Worm (Caenorhabditis elegans) whole organism, L1 larva: ENCODE results near the gene F56H9.9.

ENCODE experiments used
- C16A3.4 ChIP-seq: fragments of 150-350 bp; optimal IDR thresholded peaks from 2 replicates; lab custom pipeline; 2014; ENCODE audit warnings: missing biosample characterization, missing genetic modification characterization
- C34B4.2 ChIP-seq: sonication (generic microtip); optimal IDR thresholded peaks from 2 replicates; lab custom pipeline; 2017; ENCODE audit warnings: mild to moderate bottlenecking, missing genetic modification characterization, missing compliant biosample characterization
- Y116A8C.19 ChIP-seq: sonication (generic microtip); optimal IDR thresholded peaks from 2 replicates; lab custom pipeline; 2016; ENCODE audit warnings: missing compliant biosample characterization, missing genetic modification characterization, borderline replicate concordance
- aha-1 ChIP-seq: fragments of 150-350 bp; optimal IDR thresholded peaks from 2 replicates; lab custom pipeline; 2014; ENCODE audit warnings: missing biosample characterization, missing genetic modification characterization
- alr-1 ChIP-seq: fragments of 200-800 bp; sonication (Bioruptor generic); optimal IDR thresholded peaks from 2 replicates; lab custom pipeline; 2018; ENCODE audit warnings: borderline replicate concordance, mild to moderate bottlenecking, missing genetic modification characterization, missing compliant biosample characterization
- ama-1 ChIP-seq: fragments of 150-350 bp; optimal IDR thresholded peaks from 2 replicates; lab custom pipeline; 2014
- ceh-8 ChIP-seq: fragments of 200-800 bp; sonication (Bioruptor generic); optimal IDR thresholded peaks from 2 replicates; lab custom pipeline; 2018; ENCODE audit warnings: mild to moderate bottlenecking, missing genetic modification characterization, moderate library complexity, missing compliant biosample characterization
- ceh-82 ChIP-seq, 3 experiments: fragments of 150-350 bp in 1 of 3; sonication (generic microtip) in 2 of 3; optimal IDR thresholded peaks; 2 replicates each; lab custom pipeline; 2014 to 2017; ENCODE audit warnings: missing biosample characterization in 3 of 3, missing genetic modification characterization in 3 of 3
- ceh-90 ChIP-seq: sonication (generic microtip); optimal IDR thresholded peaks from 2 replicates; lab custom pipeline; 2016; ENCODE audit warnings: missing genetic modification characterization, missing compliant biosample characterization
- dpl-1 ChIP-seq, 3 experiments: fragments of 150-350 bp in 2 of 3; sonication (generic microtip) in 1 of 3; optimal IDR thresholded peaks; 2 replicates each; lab custom pipeline; 2014 to 2017; ENCODE audit warnings: missing biosample characterization in 3 of 3, missing genetic modification characterization in 3 of 3, missing genetic modification reagents in 3 of 3
- dsc-1 ChIP-seq: sonication (generic microtip); optimal IDR thresholded peaks from 2 replicates; lab custom pipeline; 2016; ENCODE audit warnings: mild to moderate bottlenecking, missing genetic modification characterization, missing compliant biosample characterization
- efl-1 ChIP-seq, 4 experiments: fragments of 150-350 bp; optimal IDR thresholded peaks in 3 of 4; peaks in 1 of 4; 1 replicate in 1 of 4; 2 replicates in 3 of 4; lab custom pipeline; 2014; ENCODE audit warnings: missing biosample characterization in 2 of 4, missing genetic modification characterization in 2 of 4, missing genetic modification reagents in 2 of 4
- efl-3 ChIP-seq: fragments of 200-800 bp; sonication (Bioruptor generic); optimal IDR thresholded peaks from 2 replicates; lab custom pipeline; 2018; ENCODE audit warnings: mild to moderate bottlenecking, missing genetic modification characterization, missing compliant biosample characterization
- egl-13 ChIP-seq: sonication (generic microtip); optimal IDR thresholded peaks from 2 replicates; lab custom pipeline; 2016; ENCODE audit warnings: missing genotype, missing genetic modification reagents, missing genetic modification characterization, missing compliant biosample characterization
- egl-27 ChIP-seq, 2 experiments: fragments of 150-350 bp in 1 of 2; sonication (generic microtip); optimal IDR thresholded peaks; 3 replicates each; lab custom pipeline; 2017 to 2018; ENCODE audit warnings: missing biosample characterization in 2 of 2, missing genetic modification characterization in 2 of 2, missing genetic modification reagents in 2 of 2
- elt-2 ChIP-seq: sonication (generic microtip); optimal IDR thresholded peaks from 2 replicates; lab custom pipeline; 2016; ENCODE audit warnings: missing genetic modification characterization, mild to moderate bottlenecking, inconsistent platforms, missing compliant biosample characterization, missing genetic modification reagents
- elt-3 ChIP-seq, 6 experiments: fragments of 150-350 bp in 1 of 6; sonication (generic microtip); optimal IDR thresholded peaks; 2 replicates each; lab custom pipeline; 2017 to 2018; ENCODE audit warnings: missing biosample characterization in 6 of 6, missing genetic modification characterization in 6 of 6, inconsistent platforms in 1 of 6
- ets-5 ChIP-seq: fragments of 200-800 bp; sonication (Bioruptor generic); IDR thresholded peaks from 2 replicates; pipeline ENCODE4 v1.3.6; 2022; ENCODE audit warnings: missing genetic modification characterization, missing compliant biosample characterization
- fkh-10 ChIP-seq: sonication (generic microtip); optimal IDR thresholded peaks from 2 replicates; lab custom pipeline; 2017; ENCODE audit warnings: missing biosample characterization, missing genetic modification reagents, missing genetic modification characterization
- hpl-2 ChIP-seq: fragments of 150-350 bp; optimal IDR thresholded peaks from 2 replicates; lab custom pipeline; 2014; ENCODE audit warnings: missing biosample characterization, missing genetic modification reagents, missing genetic modification characterization
- isw-1 ChIP-seq: fragments of 200-800 bp; sonication (Bioruptor generic); IDR thresholded peaks from 2 replicates; pipeline ENCODE4 v1.3.6; 2022; ENCODE audit warnings: missing genetic modification characterization, missing compliant biosample characterization
- lin-13 ChIP-seq: fragments of 150-350 bp; optimal IDR thresholded peaks from 2 replicates; lab custom pipeline; 2014; ENCODE audit warnings: missing biosample characterization, missing genetic modification reagents, missing genetic modification characterization
- lin-14 ChIP-seq: fragments of 200-800 bp; sonication (Bioruptor generic); optimal IDR thresholded peaks from 2 replicates; lab custom pipeline; 2018; ENCODE audit warnings: mild to moderate bottlenecking, missing genetic modification characterization, moderate library complexity, missing compliant biosample characterization
- lsy-2 ChIP-seq, 2 experiments: fragments of 150-350 bp; optimal IDR thresholded peaks; 2 replicates each; lab custom pipeline; 2014; ENCODE audit warnings: missing biosample characterization in 2 of 2, missing genetic modification characterization in 2 of 2
- mdl-1 ChIP-seq, 2 experiments: fragments of 150-350 bp; optimal IDR thresholded peaks; 2 replicates each; lab custom pipeline; 2014 to 2017; ENCODE audit warnings: missing biosample characterization in 2 of 2, missing genetic modification characterization in 2 of 2, inconsistent platforms in 1 of 2
- mef-2 ChIP-seq: fragments of 150-350 bp; optimal IDR thresholded peaks from 2 replicates; lab custom pipeline; 2014; ENCODE audit warnings: missing biosample characterization, missing genetic modification characterization
- nhr-11 ChIP-seq: fragments of 150-350 bp; optimal IDR thresholded peaks from 2 replicates; lab custom pipeline; 2014; ENCODE audit warnings: missing biosample characterization, missing genetic modification characterization
- nhr-12 ChIP-seq: sonication (generic microtip); optimal IDR thresholded peaks from 2 replicates; lab custom pipeline; 2017; ENCODE audit warnings: missing biosample characterization, missing genetic modification characterization
- nhr-237 ChIP-seq: fragments of 150-350 bp; optimal IDR thresholded peaks from 2 replicates; lab custom pipeline; 2014; ENCODE audit warnings: missing biosample characterization, missing genetic modification characterization
- nhr-28 ChIP-seq: fragments of 150-350 bp; optimal IDR thresholded peaks from 2 replicates; lab custom pipeline; 2014; ENCODE audit warnings: missing biosample characterization, missing genetic modification characterization
- nhr-47 ChIP-seq: sonication (generic microtip); optimal IDR thresholded peaks from 2 replicates; lab custom pipeline; 2016; ENCODE audit warnings: mild to moderate bottlenecking, missing genetic modification characterization, moderate library complexity, missing compliant biosample characterization
- nhr-71 ChIP-seq: sonication (generic microtip); optimal IDR thresholded peaks from 2 replicates; lab custom pipeline; 2016; ENCODE audit warnings: mild to moderate bottlenecking, missing genetic modification characterization, moderate library complexity, missing compliant biosample characterization
- nhr-76 ChIP-seq: sonication (generic microtip); optimal IDR thresholded peaks from 2 replicates; lab custom pipeline; 2017; ENCODE audit warnings: missing biosample characterization, missing genetic modification characterization
- nhr-77 ChIP-seq: fragments of 150-350 bp; optimal IDR thresholded peaks from 2 replicates; lab custom pipeline; 2014; ENCODE audit warnings: missing biosample characterization, missing genetic modification characterization
- nhr-84 ChIP-seq: sonication (generic microtip); optimal IDR thresholded peaks from 2 replicates; lab custom pipeline; 2017; ENCODE audit warnings: missing biosample characterization, missing genetic modification characterization
- nhr-85 ChIP-seq: sonication (generic microtip); peaks from one replicate; lab custom pipeline; 2016; ENCODE audit warnings: missing genetic modification characterization, inconsistent platforms, missing compliant biosample characterization
- nhr-90 ChIP-seq: sonication (generic microtip); optimal IDR thresholded peaks from 2 replicates; lab custom pipeline; 2016; ENCODE audit warnings: mild to moderate bottlenecking, missing genetic modification characterization, missing compliant biosample characterization; ENCODE audit not compliant: poor library complexity
- pax-3 ChIP-seq: fragments of 200-800 bp; sonication (Bioruptor generic); optimal IDR thresholded peaks from 2 replicates; lab custom pipeline; 2018; ENCODE audit warnings: mild to moderate bottlenecking, missing genetic modification characterization, moderate library complexity, missing compliant biosample characterization
- skn-1 ChIP-seq: fragments of 150-350 bp; optimal IDR thresholded peaks from 2 replicates; lab custom pipeline; 2014; ENCODE audit warnings: missing biosample characterization, missing genetic modification characterization
- sox-4 ChIP-seq: sonication (generic microtip); optimal IDR thresholded peaks from 2 replicates; lab custom pipeline; 2016; ENCODE audit warnings: missing genetic modification characterization, missing compliant biosample characterization
- sptf-1 ChIP-seq: fragments of 150-350 bp; optimal IDR thresholded peaks from 2 replicates; lab custom pipeline; 2014; ENCODE audit warnings: missing biosample characterization, missing genetic modification characterization
- sup-37 ChIP-seq: fragments of 200-800 bp; sonication (Bioruptor generic); optimal IDR thresholded peaks from 2 replicates; lab custom pipeline; 2018; ENCODE audit warnings: mild to moderate bottlenecking, missing genetic modification characterization, missing compliant biosample characterization
- tbx-2 ChIP-seq: sonication (generic microtip); optimal IDR thresholded peaks from 2 replicates; lab custom pipeline; 2016; ENCODE audit warnings: missing genetic modification characterization, missing compliant biosample characterization
- tlp-1 ChIP-seq: fragments of 150-350 bp; optimal IDR thresholded peaks from 2 replicates; lab custom pipeline; 2014; ENCODE audit warnings: missing biosample characterization, missing genetic modification characterization
- unc-130 ChIP-seq: fragments of 150-350 bp; optimal IDR thresholded peaks from 2 replicates; lab custom pipeline; 2017; ENCODE audit warnings: missing biosample characterization, missing genetic modification characterization, inconsistent platforms
- unc-30 ChIP-seq: sonication (generic microtip); optimal IDR thresholded peaks from 2 replicates; lab custom pipeline; 2017; ENCODE audit warnings: missing biosample characterization, missing genetic modification characterization
- unc-62 ChIP-seq: fragments of 150-350 bp; optimal IDR thresholded peaks from 2 replicates; lab custom pipeline; 2014; ENCODE audit warnings: missing biosample characterization, missing genetic modification reagents, missing genetic modification characterization
- unc-86 ChIP-seq: sonication (generic microtip); optimal IDR thresholded peaks from 2 replicates; lab custom pipeline; 2016; ENCODE audit warnings: missing genetic modification characterization, missing compliant biosample characterization
- zag-1 ChIP-seq: fragments of 150-350 bp; optimal IDR thresholded peaks from 2 replicates; lab custom pipeline; 2014; ENCODE audit warnings: missing biosample characterization, missing genetic modification characterization
- ztf-11 ChIP-seq, 2 experiments: sonication (generic microtip); optimal IDR thresholded peaks; 2 replicates each; lab custom pipeline; 2016 to 2017; ENCODE audit warnings: missing genetic modification characterization in 2 of 2, missing biosample characterization in 1 of 2, missing compliant biosample characterization in 1 of 2

The F56H9.9 gene

ce11 chrV:12637238-12637690 lies 13.0 kb upstream of the F56H9.9 start, which contains the start of gene F56H9.2 (continued):
- TF ChIP-seq tbx-2 = peak; percentile 83
- TF ChIP-seq egl-13 (tag; lab: Kevin White, UChicago) = no peak
- TF ChIP-seq lin-14 (GFP tag; lab: Kevin White, UChicago) = peak; percentile 96
- peak; percentile 82 for TF ChIP-seq dsc-1
- TF ChIP-seq sptf-1 (tag; lab: Kevin White, UChicago) = no peak
- TF ChIP-seq nhr-71 (tag; lab: Kevin White, UChicago) = peak; percentile 95
- no peak for TF ChIP-seq ceh-8 (GFP tag; lab: Kevin White, UChicago)
- peak in 2 of 3 experiments; percentile 7 to 51 for TF ChIP-seq ceh-82 (tag; optimal IDR thresholded peaks at IDR 0.05; lab: Kevin White, UChicago)
- no peak for TF ChIP-seq alr-1
- TF ChIP-seq ama-1 (lab: Kevin White, UChicago) = peak; percentile 36
- peak; percentile 81 for TF ChIP-seq nhr-90 (tag; lab: Kevin White, UChicago)
- no peak for TF ChIP-seq fkh-10
- no peak for TF ChIP-seq nhr-28 (tag; lab: Kevin White, UChicago)
- peak; percentile 26 for TF ChIP-seq mef-2 (tag; lab: Kevin White, UChicago)
- TF ChIP-seq unc-130 = peak; percentile 94
- TF ChIP-seq unc-30 (tag; lab: Kevin White, UChicago) = no peak
- peak in 1 of 2 experiments; percentile 27 for TF ChIP-seq ztf-11 (tag; optimal IDR thresholded peaks at IDR 0.05; lab: Kevin White, UChicago)
- peak; percentile 53 to 77 for TF ChIP-seq lsy-2 (tag; optimal IDR thresholded peaks at IDR 0.05; lab: Kevin White, UChicago)
- TF ChIP-seq C16A3.4 = peak; percentile 41
- TF ChIP-seq zag-1 (tag; lab: Kevin White, UChicago) = no peak
- peak; percentile 89 for TF ChIP-seq elt-2 (tag; lab: Kevin White, UChicago)
- no peak for TF ChIP-seq nhr-11 (tag; lab: Kevin White, UChicago)
- TF ChIP-seq hpl-2 (GFP tag; lab: Kevin White, UChicago) = no peak
- no peak for TF ChIP-seq aha-1
- peak; percentile 24 for TF ChIP-seq sup-37 (GFP tag; lab: Kevin White, UChicago)
- TF ChIP-seq ceh-90 (tag; lab: Kevin White, UChicago) = no peak
- TF ChIP-seq isw-1 (GFP tag; lab: Robert Waterston, UW) = 0 out of 2 replicates have a peak, but pooled peaks have one; percentile 2
- no peak for TF ChIP-seq nhr-84
- TF ChIP-seq nhr-77 (tag; lab: Kevin White, UChicago) = peak; percentile 58
- TF ChIP-seq pax-3 (tag; lab: Kevin White, UChicago) = peak; percentile 83
- no peak for TF ChIP-seq efl-3
- no peak for TF ChIP-seq ets-5 (GFP tag; lab: Robert Waterston, UW)

DNA sequence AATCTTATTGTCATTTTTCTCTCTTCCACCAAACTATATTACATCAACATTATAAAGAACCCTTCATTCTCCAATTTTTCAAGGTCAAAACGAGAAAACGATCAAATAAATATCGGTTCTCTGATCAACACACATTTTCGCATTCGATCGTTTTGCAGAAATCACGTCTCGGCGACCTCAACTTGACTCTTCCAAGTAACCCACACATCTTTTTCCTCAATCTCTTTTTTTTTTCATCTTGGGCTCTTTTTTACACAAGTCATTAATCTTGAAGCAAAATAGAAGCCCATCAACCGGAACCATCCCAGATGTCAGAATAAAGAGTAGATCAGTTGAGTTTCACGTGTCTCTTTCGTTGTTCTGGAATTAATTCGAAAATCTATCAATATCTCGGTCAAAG lies 12.0 kb upstream of the F56H9.9 start:
- TF ChIP-seq nhr-85 (tag; lab: Kevin White, UChicago) (peak; percentile 85), nhr-84 (no peak), nhr-12 (tag; lab: Kevin White, UChicago) (no peak), nhr-76 (no peak), tbx-2 (peak; percentile 21), tlp-1 (no peak), mdl-1 (tag; optimal IDR thresholded peaks at IDR 0.05; lab: Kevin White, UChicago) (peak in 1 of 2 experiments; percentile 3), nhr-237 (tag; lab: Kevin White, UChicago) (no peak), nhr-71 (tag; lab: Kevin White, UChicago) (peak; percentile 91), ets-5 (GFP tag; lab: Robert Waterston, UW) (no peak), ama-1 (lab: Kevin White, UChicago) (no peak), nhr-11 (tag; lab: Kevin White, UChicago) (no peak), aha-1 (peak; percentile 33), unc-62 (no peak), Y116A8C.19 (tag; lab: Kevin White, UChicago) (no peak), efl-1 (optimal IDR thresholded peaks at IDR 0.05; lab: Kevin White, UChicago) (no peak), efl-1 (GFP tag; optimal IDR thresholded peaks at IDR 0.05 in 1 of 2; lab: Kevin White, UChicago) (peak in 1 of 2 experiments; percentile 36), sup-37 (GFP tag; lab: Kevin White, UChicago) (no peak), efl-3 (no peak), skn-1 (tag; lab: Kevin White, UChicago) (no peak), nhr-47 (tag; lab: Kevin White, UChicago) (peak; percentile 12), unc-86 (tag; lab: Kevin White, UChicago) (no peak), ztf-11 (tag; optimal IDR thresholded peaks at IDR 0.05; lab: Kevin White, UChicago) (no peak), C34B4.2 (tag; lab: Kevin White, UChicago) (no peak), dpl-1 (GFP tag; optimal IDR thresholded peaks at IDR 0.05; lab: Kevin White, UChicago) (no peak), elt-3 (tag; optimal IDR thresholded peaks at IDR 0.05; lab: Kevin White, UChicago) (peak in 2 of 6 experiments; percentile 13 to 39), sox-4 (tag; lab: Kevin White, UChicago) (no peak), mef-2 (tag; lab: Kevin White, UChicago) (peak; percentile 60), egl-27 (tag; optimal IDR thresholded peaks at IDR 0.05; lab: Kevin White, UChicago) (no peak), alr-1 (no peak), sptf-1 (tag; lab: Kevin White, UChicago) (no peak), lin-13 (GFP tag; lab: Kevin White, UChicago) (no peak)
